Fruit fly (Drosophila melanogaster) whole organism, prepupa: ENCODE measurements around the gene CG7453.
A peak's percentile ranks its signal among the peaks of the same experiment; 100 is the strongest.

Experiments used
- Blimp-1 ChIP-seq: fragments of 200-800 bp; sonication (Bioruptor generic); optimal IDR thresholded peaks from 3 replicates; lab custom pipeline; 2017; ENCODE audit warnings: missing biosample characterization, missing genetic modification characterization, mild to moderate bottlenecking, moderate library complexity, missing genetic modification reagents
- CG10631 ChIP-seq: fragments of 200-800 bp; sonication (Bioruptor generic); optimal IDR thresholded peaks from 2 replicates; lab custom pipeline; 2016; ENCODE audit warnings: missing biosample characterization, missing genetic modification characterization
- CG10669 ChIP-seq: fragments of 200-800 bp; sonication (Bioruptor generic); optimal IDR thresholded peaks from 3 replicates; lab custom pipeline; 2018; ENCODE audit warnings: missing biosample characterization, mild to moderate bottlenecking, missing genetic modification characterization, moderate library complexity
- CG11762 ChIP-seq: fragments of 200-800 bp; sonication (Bioruptor generic); optimal IDR thresholded peaks from 3 replicates; lab custom pipeline; 2016; ENCODE audit warnings: missing biosample characterization, missing genetic modification characterization; ENCODE audit not compliant: insufficient read depth
- CG11902 ChIP-seq: fragments of 200-800 bp; sonication (Bioruptor generic); optimal IDR thresholded peaks from 3 replicates; lab custom pipeline; 2016; ENCODE audit warnings: missing biosample characterization, missing genetic modification characterization
- CG15336 ChIP-seq: fragments of 200-800 bp; sonication (Bioruptor generic); IDR thresholded peaks from 2 replicates; pipeline ENCODE4 v1.3.6; 2022; ENCODE audit warnings: missing biosample characterization, missing genetic modification characterization
- CG1621 ChIP-seq: fragments of 200-800 bp; sonication (Bioruptor generic); optimal IDR thresholded peaks from 3 replicates; lab custom pipeline; 2018; ENCODE audit warnings: missing biosample characterization, mild to moderate bottlenecking, missing genetic modification characterization
- CG16779 ChIP-seq: fragments of 200-800 bp; sonication (Bioruptor generic); optimal IDR thresholded peaks from 3 replicates; lab custom pipeline; 2017; ENCODE audit warnings: missing biosample characterization, mild to moderate bottlenecking, missing genetic modification characterization
- CG3032 ChIP-seq: fragments of 200-800 bp; optimal IDR thresholded peaks from 2 replicates; lab custom pipeline; 2019; ENCODE audit warnings: missing biosample characterization, mild to moderate bottlenecking, missing genetic modification characterization, moderate library complexity
- CG31627 ChIP-seq: fragments of 200-800 bp; sonication (Bioruptor generic); optimal IDR thresholded peaks from 3 replicates; lab custom pipeline; 2016; ENCODE audit warnings: missing biosample characterization, missing genetic modification characterization
- CG32006 ChIP-seq: fragments of 200-800 bp; sonication (Bioruptor generic); optimal IDR thresholded peaks from 3 replicates; lab custom pipeline; 2017; ENCODE audit warnings: missing biosample characterization, mild to moderate bottlenecking, missing genetic modification characterization
- CG34406 ChIP-seq: fragments of 200-800 bp; sonication (Bioruptor generic); optimal IDR thresholded peaks from 3 replicates; lab custom pipeline; 2016; ENCODE audit warnings: missing biosample characterization, missing genetic modification characterization
- CG3919 ChIP-seq: fragments of 200-800 bp; sonication (Bioruptor generic); optimal IDR thresholded peaks from 3 replicates; lab custom pipeline; 2016; ENCODE audit warnings: missing biosample characterization, missing genetic modification characterization
- CG4318 ChIP-seq: fragments of 200-800 bp; sonication (Bioruptor generic); optimal IDR thresholded peaks from 3 replicates; lab custom pipeline; 2017; ENCODE audit warnings: missing biosample characterization, mild to moderate bottlenecking, missing genetic modification characterization
- CG6163 ChIP-seq: fragments of 200-800 bp; sonication (Bioruptor generic); IDR thresholded peaks from 3 replicates; pipeline ENCODE4 v1.3.6; 2022; ENCODE audit warnings: missing biosample characterization, missing genetic modification characterization
- CG6792 ChIP-seq: fragments of 200-800 bp; sonication (Bioruptor generic); optimal IDR thresholded peaks from 3 replicates; lab custom pipeline; 2016; ENCODE audit warnings: missing biosample characterization, missing genetic modification characterization
- CG6854 ChIP-seq: fragments of 200-800 bp; sonication (Bioruptor generic); optimal IDR thresholded peaks from 2 replicates; lab custom pipeline; 2017; ENCODE audit warnings: missing biosample characterization, mild to moderate bottlenecking, missing genetic modification characterization
- CG7368 ChIP-seq: fragments of 200-800 bp; sonication (Bioruptor generic); optimal IDR thresholded peaks from 3 replicates; lab custom pipeline; 2016; ENCODE audit warnings: missing biosample characterization, missing genetic modification characterization
- CG8119 ChIP-seq: fragments of 200-800 bp; sonication (Bioruptor generic); IDR thresholded peaks from 3 replicates; pipeline ENCODE4 v1.3.6; 2022; ENCODE audit warnings: missing biosample characterization, missing genetic modification characterization
- CG8632 ChIP-seq: fragments of 200-800 bp; sonication (Bioruptor generic); optimal IDR thresholded peaks from 3 replicates; lab custom pipeline; 2016; ENCODE audit warnings: missing biosample characterization, missing genetic modification characterization
- CG9139 ChIP-seq: fragments of 200-800 bp; sonication (Bioruptor generic); optimal IDR thresholded peaks from 3 replicates; lab custom pipeline; 2017; ENCODE audit warnings: missing biosample characterization, mild to moderate bottlenecking, missing genetic modification characterization
- Eip75B ChIP-seq: fragments of 200-800 bp; sonication (Bioruptor generic); optimal IDR thresholded peaks from 3 replicates; lab custom pipeline; 2016; ENCODE audit warnings: missing biosample characterization, missing genetic modification characterization
- Eip78C ChIP-seq: fragments of 200-800 bp; sonication (Bioruptor generic); peaks from one replicate; lab custom pipeline; 2016; ENCODE audit warnings: missing biosample characterization, missing genetic modification characterization
- Eip93F ChIP-seq: fragments of 200-800 bp; sonication (Bioruptor generic); optimal IDR thresholded peaks from 2 replicates; lab custom pipeline; 2016; ENCODE audit warnings: missing biosample characterization, mild to moderate bottlenecking, missing genetic modification characterization
- Ets21C ChIP-seq: fragments of 200-800 bp; sonication (Bioruptor generic); optimal IDR thresholded peaks from 3 replicates; lab custom pipeline; 2016; ENCODE audit warnings: missing biosample characterization, missing genetic modification characterization
- Ets96B ChIP-seq: fragments of 200-800 bp; optimal IDR thresholded peaks from 2 replicates; lab custom pipeline; 2019; ENCODE audit warnings: missing biosample characterization, mild to moderate bottlenecking, missing genetic modification characterization, moderate library complexity
- Hr39 ChIP-seq: fragments of 200-800 bp; sonication (Bioruptor generic); optimal IDR thresholded peaks from 2 replicates; lab custom pipeline; 2016; ENCODE audit warnings: missing biosample characterization, missing genetic modification characterization
- Met ChIP-seq: fragments of 200-800 bp; sonication (Bioruptor generic); optimal IDR thresholded peaks from 3 replicates; lab custom pipeline; 2016; ENCODE audit warnings: missing biosample characterization, missing genetic modification characterization
- OdsH ChIP-seq: fragments of 200-800 bp; sonication (Bioruptor generic); optimal IDR thresholded peaks from 3 replicates; lab custom pipeline; 2016; ENCODE audit warnings: missing biosample characterization, missing genetic modification characterization
- Smox ChIP-seq: fragments of 200-800 bp; sonication (Bioruptor generic); optimal IDR thresholded peaks from 3 replicates; lab custom pipeline; 2016; ENCODE audit warnings: missing biosample characterization, missing genetic modification characterization
- Sox14 ChIP-seq: fragments of 200-800 bp; sonication (Bioruptor generic); optimal IDR thresholded peaks from 3 replicates; lab custom pipeline; 2016; ENCODE audit warnings: missing biosample characterization, missing genetic modification characterization
- Sox15 ChIP-seq: fragments of 200-800 bp; sonication (Bioruptor generic); optimal IDR thresholded peaks from 3 replicates; lab custom pipeline; 2016; ENCODE audit warnings: missing biosample characterization, missing genetic modification characterization
- achi ChIP-seq: fragments of 200-800 bp; sonication (Bioruptor generic); optimal IDR thresholded peaks from 3 replicates; lab custom pipeline; 2016; ENCODE audit warnings: missing biosample characterization, missing genetic modification characterization
- acj6 ChIP-seq: fragments of 200-800 bp; sonication (Bioruptor generic); optimal IDR thresholded peaks from 3 replicates; lab custom pipeline; 2016; ENCODE audit warnings: missing biosample characterization, missing genetic modification characterization
- dac ChIP-seq: fragments of 200-800 bp; sonication (Bioruptor generic); optimal IDR thresholded peaks from 2 replicates; lab custom pipeline; 2017; ENCODE audit warnings: missing biosample characterization, mild to moderate bottlenecking, missing genetic modification characterization
- eg ChIP-seq: fragments of 200-800 bp; sonication (Bioruptor generic); IDR thresholded peaks from 3 replicates; pipeline ENCODE4 v1.3.6; 2022; ENCODE audit warnings: missing biosample characterization, missing genetic modification characterization
- esn ChIP-seq: fragments of 200-800 bp; sonication (Bioruptor generic); optimal IDR thresholded peaks from 2 replicates; lab custom pipeline; 2016; ENCODE audit warnings: missing biosample characterization, mild to moderate bottlenecking, missing genetic modification characterization, moderate library complexity
- fd59A ChIP-seq: fragments of 200-800 bp; sonication (Bioruptor generic); optimal IDR thresholded peaks from 2 replicates; lab custom pipeline; 2017; ENCODE audit warnings: missing biosample characterization, mild to moderate bottlenecking, missing genetic modification characterization, missing genetic modification reagents
- fd85E ChIP-seq: fragments of 200-800 bp; sonication (Bioruptor generic); optimal IDR thresholded peaks from 3 replicates; lab custom pipeline; 2016; ENCODE audit warnings: missing biosample characterization, missing genetic modification characterization
- fkh ChIP-seq: fragments of 200-800 bp; sonication (Bioruptor generic); optimal IDR thresholded peaks from 3 replicates; lab custom pipeline; 2017; ENCODE audit warnings: missing biosample characterization, mild to moderate bottlenecking, missing genetic modification characterization, moderate library complexity
- pdm3 ChIP-seq: fragments of 200-800 bp; sonication (Bioruptor generic); optimal IDR thresholded peaks from 3 replicates; lab custom pipeline; 2016; ENCODE audit warnings: missing biosample characterization, missing genetic modification characterization
- salr ChIP-seq, 2 experiments: fragments of 200-800 bp; sonication (Bioruptor generic); optimal IDR thresholded peaks; 3 replicates each; lab custom pipeline; 2016 to 2018; ENCODE audit warnings: missing biosample characterization in 2 of 2, missing genetic modification characterization in 2 of 2, mild to moderate bottlenecking in 1 of 2
- ss ChIP-seq, 2 experiments: fragments of 200-800 bp; sonication (Bioruptor generic); optimal IDR thresholded peaks; 2 replicates in 1 of 2; 3 replicates in 1 of 2; lab custom pipeline; 2017 to 2018; ENCODE audit warnings: mild to moderate bottlenecking in 2 of 2, missing biosample characterization in 2 of 2, missing genetic modification characterization in 2 of 2, moderate library complexity in 1 of 2
- topi ChIP-seq: fragments of 200-800 bp; sonication (Bioruptor generic); optimal IDR thresholded peaks from 3 replicates; lab custom pipeline; 2016; ENCODE audit warnings: missing biosample characterization, missing genetic modification characterization
- vri ChIP-seq: fragments of 200-800 bp; sonication (Bioruptor generic); optimal IDR thresholded peaks from 3 replicates; lab custom pipeline; 2016; ENCODE audit warnings: missing biosample characterization, mild to moderate bottlenecking, missing genetic modification characterization

CG7453 gene

dm6 chrX:19160635-19161407 lies 19.2 kb upstream of the CG7453 start (continued):
- TF ChIP-seq CG6163 (no peak), Eip78C (peak; percentile 85), achi (peak; percentile 15), CG8119 (GFP tag; lab: Robert Waterston, UW) (peak; percentile 36; the same call in 1 of the 3 replicates), Sox15 (no peak), Eip93F (GFP tag; lab: Kevin White, UChicago) (no peak), Hr39 (GFP tag; lab: Kevin White, UChicago) (no peak), CG3032 (tag; lab: Kevin White, UChicago) (peak; percentile 49), CG16779 (no peak), vri (no peak), CG11762 (GFP tag; lab: Kevin White, UChicago) (no peak), fd85E (no peak), CG11902 (GFP tag; lab: Kevin White, UChicago) (no peak), CG7368 (no peak), CG34406 (peak; percentile 8), CG31627 (GFP tag; lab: Kevin White, UChicago) (no peak), fkh (no peak), OdsH (peak; percentile 19), CG1621 (no peak), Eip75B (GFP tag; lab: Kevin White, UChicago) (no peak), CG10631 (GFP tag; lab: Kevin White, UChicago) (peak; percentile 8), CG3919 (GFP tag; lab: Kevin White, UChicago) (no peak), CG8632 (no peak), CG32006 (GFP tag; lab: Kevin White, UChicago) (peak; percentile 38), ss (GFP tag; optimal IDR thresholded peaks at IDR 0.05; lab: Kevin White, UChicago) (peak; percentile 58 to 65), Met (GFP tag; lab: Kevin White, UChicago) (no peak), dac (no peak), fd59A (GFP tag; lab: Kevin White, UChicago) (peak; percentile 14), CG10669 (GFP tag; lab: Kevin White, UChicago) (no peak), CG4318 (GFP tag; lab: Kevin White, UChicago) (no peak), Blimp-1 (GFP tag; lab: Kevin White, UChicago) (no peak), eg (GFP tag; lab: Robert Waterston, UW) (no peak), topi (GFP tag; lab: Kevin White, UChicago) (no peak), Ets96B (tag; lab: Kevin White, UChicago) (peak; percentile 61)

- TF ChIP-seq salr (GFP tag; optimal IDR thresholded peaks at IDR 0.05; lab: Kevin White, UChicago) (peak; percentile 37 to 59), CG10669 (GFP tag; lab: Kevin White, UChicago) (peak; percentile 67), CG11762 (GFP tag; lab: Kevin White, UChicago) (peak; percentile 28), CG1621 (peak; percentile 72), CG15336 (GFP tag; lab: Robert Waterston, UW) (no peak; the same call in 1 of the 2 replicates), achi (peak; percentile 65), CG7368 (peak; percentile 35), esn (GFP tag; lab: Kevin White, UChicago) (peak; percentile 81), Sox14 (GFP tag; lab: Kevin White, UChicago) (peak; percentile 84), fd85E (peak; percentile 11), Ets21C (peak; percentile 58), Hr39 (GFP tag; lab: Kevin White, UChicago) (peak; percentile 82), CG31627 (GFP tag; lab: Kevin White, UChicago) (peak; percentile 81), CG6854 (GFP tag; lab: Kevin White, UChicago) (no peak), Eip75B (GFP tag; lab: Kevin White, UChicago) (peak; percentile 69), Smox (peak; percentile 81), Ets96B (tag; lab: Kevin White, UChicago) (peak; percentile 66), Blimp-1 (GFP tag; lab: Kevin White, UChicago) (no peak), CG9139 (GFP tag; lab: Kevin White, UChicago) (no peak), Eip78C (peak; percentile 97), CG34406 (peak; percentile 71), CG6792 (GFP tag; lab: Kevin White, UChicago) (peak; percentile 83), ss (GFP tag; optimal IDR thresholded peaks at IDR 0.05; lab: Kevin White, UChicago) (peak; percentile 27 to 64), CG32006 (GFP tag; lab: Kevin White, UChicago) (peak; percentile 81), dac (no peak), Sox15 (peak; percentile 58), eg (GFP tag; lab: Robert Waterston, UW) (peak; percentile 42; the same call in 1 of the 3 replicates), acj6 (peak; percentile 53), fkh (no peak), Met (GFP tag; lab: Kevin White, UChicago) (peak; percentile 69), Eip93F (GFP tag; lab: Kevin White, UChicago) (no peak), pdm3 (peak; percentile 81)
Observed at dm6 chrX:19162249-19162914, 17.6 kb upstream of the CG7453 start.
